Worm (Caenorhabditis elegans) whole organism, L4 larva: ENCODE data around the gene ZK355.2.

Experiments used
- D1046.2 ChIP-seq: fragments of 200-800 bp; sonication (Bioruptor generic); IDR thresholded peaks from 2 replicates; pipeline ENCODE4 v1.3.6; 2022; ENCODE audit warnings: missing genetic modification characterization, missing compliant biosample characterization
- F26F4.8 ChIP-seq: fragments of 200-800 bp; sonication (Bioruptor generic); conservative IDR thresholded peaks from 2 replicates; pipeline ENCODE4 v1.3.6; 2022; ENCODE audit warnings: missing genetic modification characterization, missing compliant biosample characterization
- F37D6.2 ChIP-seq: sonication (generic microtip); optimal IDR thresholded peaks from 2 replicates; lab custom pipeline; 2016; ENCODE audit warnings: mild to moderate bottlenecking, missing genetic modification characterization, missing compliant biosample characterization
- R02D3.7 ChIP-seq: fragments of 150-350 bp; sonication (generic microtip); optimal IDR thresholded peaks from 3 replicates; lab custom pipeline; 2014; ENCODE audit warnings: missing biosample characterization, missing genetic modification characterization
- Y105C5A.15 ChIP-seq: fragments of 200-800 bp; sonication (Bioruptor generic); IDR thresholded peaks from 2 replicates; pipeline ENCODE4 v1.3.6; 2022; ENCODE audit warnings: missing genetic modification characterization, missing compliant biosample characterization
- Y48G9A.11 ChIP-seq: fragments of 200-800 bp; sonication (Bioruptor generic); IDR thresholded peaks from 2 replicates; pipeline ENCODE4 v1.3.6; 2022; ENCODE audit warnings: missing genetic modification reagents, missing genetic modification characterization, missing compliant biosample characterization
- Y5F2A.4 ChIP-seq: fragments of 200-800 bp; sonication (Bioruptor generic); optimal IDR thresholded peaks from 2 replicates; lab custom pipeline; 2018; ENCODE audit warnings: mild to moderate bottlenecking, missing genetic modification characterization, missing compliant biosample characterization
- Y75B8A.6 ChIP-seq: fragments of 200-800 bp; sonication (Bioruptor generic); IDR thresholded peaks from 2 replicates; pipeline ENCODE4 v1.3.6; 2022; ENCODE audit warnings: missing genetic modification reagents, missing genetic modification characterization, missing compliant biosample characterization
- ZK337.2 ChIP-seq: fragments of 200-800 bp; sonication (Bioruptor generic); IDR thresholded peaks from 2 replicates; pipeline ENCODE4 v1.3.6; 2022; ENCODE audit warnings: missing genetic modification reagents, missing genetic modification characterization, missing compliant biosample characterization
- ZK546.5 ChIP-seq, 2 experiments: sonication (generic microtip); optimal IDR thresholded peaks; 2 replicates each; lab custom pipeline; 2017; ENCODE audit warnings: missing biosample characterization in 2 of 2, missing genetic modification characterization in 2 of 2
- aha-1 ChIP-seq: fragments of 150-350 bp; peaks from one replicate; lab custom pipeline; 2014; ENCODE audit warnings: missing biosample characterization, missing genetic modification characterization
- aly-2 ChIP-seq: sonication (generic microtip); optimal IDR thresholded peaks from 2 replicates; lab custom pipeline; 2018; ENCODE audit warnings: missing biosample characterization, missing genetic modification characterization
- ama-1 ChIP-seq: fragments of 150-350 bp; optimal IDR thresholded peaks from 2 replicates; lab custom pipeline; 2014; ENCODE audit warnings: inconsistent platforms, mixed read lengths
- ceh-20 ChIP-seq: fragments of 200-800 bp; sonication (Bioruptor generic); IDR thresholded peaks from 2 replicates; pipeline ENCODE4 v1.3.6; 2022; ENCODE audit warnings: missing genetic modification reagents, missing genetic modification characterization, missing compliant biosample characterization
- ceh-28 ChIP-seq: fragments of 150-350 bp; optimal IDR thresholded peaks from 2 replicates; lab custom pipeline; 2014; ENCODE audit warnings: missing biosample characterization, missing genetic modification reagents, missing genetic modification characterization
- ceh-82 ChIP-seq: sonication (generic microtip); optimal IDR thresholded peaks from 2 replicates; lab custom pipeline; 2017; ENCODE audit warnings: missing biosample characterization, missing genetic modification characterization
- daf-12 ChIP-seq: fragments of 150-350 bp; optimal IDR thresholded peaks from 2 replicates; lab custom pipeline; 2014; ENCODE audit warnings: missing biosample characterization, missing genetic modification reagents, missing genetic modification characterization
- daf-8 ChIP-seq: fragments of 200-800 bp; sonication (Bioruptor generic); IDR thresholded peaks from 2 replicates; pipeline ENCODE4 v1.3.6; 2022; ENCODE audit warnings: missing genetic modification characterization, missing compliant biosample characterization
- dmd-6 ChIP-seq: fragments of 200-800 bp; sonication (Bioruptor generic); IDR thresholded peaks from 2 replicates; pipeline ENCODE4 v1.3.6; 2022; ENCODE audit warnings: missing genetic modification reagents, missing genetic modification characterization, missing compliant biosample characterization
- dmd-9 ChIP-seq: fragments of 200-800 bp; sonication (Bioruptor generic); IDR thresholded peaks from 2 replicates; pipeline ENCODE4 v1.3.6; 2022; ENCODE audit warnings: missing genetic modification reagents, missing genetic modification characterization, missing compliant biosample characterization
- dpl-1 ChIP-seq: fragments of 150-350 bp; optimal IDR thresholded peaks from 2 replicates; lab custom pipeline; 2014; ENCODE audit warnings: missing biosample characterization, missing genetic modification reagents, missing genetic modification characterization
- duxl-1 ChIP-seq: sonication (generic microtip); optimal IDR thresholded peaks from 2 replicates; lab custom pipeline; 2016; ENCODE audit warnings: mild to moderate bottlenecking, missing genetic modification characterization, moderate library complexity, missing compliant biosample characterization; ENCODE audit not compliant: poor library complexity
- fkh-10 ChIP-seq: fragments of 150-350 bp; optimal IDR thresholded peaks from 2 replicates; lab custom pipeline; 2014; ENCODE audit warnings: missing biosample characterization, missing genetic modification reagents, missing genetic modification characterization
- hif-1 ChIP-seq, 2 experiments: sonication (generic microtip); optimal IDR thresholded peaks; 2 replicates each; lab custom pipeline; 2016 to 2017; ENCODE audit warnings: missing compliant biosample characterization in 2 of 2, missing genetic modification characterization in 2 of 2, missing genetic modification reagents in 2 of 2, missing genotype in 2 of 2, mild to moderate bottlenecking in 1 of 2
- hmg-1.1 ChIP-seq: fragments of 200-800 bp; sonication (Bioruptor generic); IDR thresholded peaks from 2 replicates; pipeline ENCODE4 v1.3.6; 2022; ENCODE audit warnings: missing genetic modification reagents, missing genetic modification characterization, missing compliant biosample characterization
- lim-7 ChIP-seq: fragments of 200-800 bp; sonication (Bioruptor generic); IDR thresholded peaks from 2 replicates; pipeline ENCODE4 v1.3.6; 2022; ENCODE audit warnings: missing genetic modification characterization, missing compliant biosample characterization
- lin-1 ChIP-seq: fragments of 200-800 bp; sonication (Bioruptor generic); IDR thresholded peaks from 2 replicates; pipeline ENCODE4 v1.3.6; 2022; ENCODE audit warnings: missing genetic modification reagents, missing genetic modification characterization, missing compliant biosample characterization
- lin-15B ChIP-seq: fragments of 150-350 bp; sonication (generic microtip); optimal IDR thresholded peaks from 3 replicates; lab custom pipeline; 2014; ENCODE audit warnings: missing biosample characterization, missing genetic modification characterization
- lsy-2 ChIP-seq, 2 experiments: fragments of 150-350 bp in 1 of 2; sonication (generic microtip) in 1 of 2; optimal IDR thresholded peaks; 2 replicates each; lab custom pipeline; 2014 to 2017; ENCODE audit warnings: missing biosample characterization in 2 of 2, missing genetic modification characterization in 2 of 2
- mdt-29 ChIP-seq: fragments of 200-800 bp; sonication (Bioruptor generic); IDR thresholded peaks from 2 replicates; pipeline ENCODE4 v1.3.6; 2022; ENCODE audit warnings: missing genetic modification reagents, missing genetic modification characterization, missing compliant biosample characterization
- mes-2 ChIP-seq: sonication (generic microtip); optimal IDR thresholded peaks from 2 replicates; lab custom pipeline; 2016; ENCODE audit warnings: missing genotype, mild to moderate bottlenecking, missing genetic modification characterization, missing compliant biosample characterization; ENCODE audit not compliant: poor library complexity, severe bottlenecking
- nhr-10 ChIP-seq: fragments of 150-350 bp; optimal IDR thresholded peaks from 2 replicates; lab custom pipeline; 2014; ENCODE audit warnings: missing biosample characterization, missing genetic modification characterization
- nhr-102 ChIP-seq: sonication (generic microtip); optimal IDR thresholded peaks from 2 replicates; lab custom pipeline; 2016; ENCODE audit warnings: mild to moderate bottlenecking, missing genetic modification characterization, moderate library complexity, missing compliant biosample characterization
- nhr-111 ChIP-seq: fragments of 200-800 bp; sonication (Bioruptor generic); optimal IDR thresholded peaks from 2 replicates; lab custom pipeline; 2018; ENCODE audit warnings: mild to moderate bottlenecking, missing genetic modification characterization, missing compliant biosample characterization
- nhr-41 ChIP-seq: fragments of 200-800 bp; sonication (Bioruptor generic); IDR thresholded peaks from 2 replicates; pipeline ENCODE4 v1.3.6; 2022; ENCODE audit warnings: missing genetic modification reagents, missing genetic modification characterization, missing compliant biosample characterization
- pha-4 ChIP-seq, 2 experiments: fragments of 150-350 bp in 1 of 2; fragments of 200-800 bp in 1 of 2; sonication (Bioruptor generic) in 1 of 2; IDR thresholded peaks in 1 of 2; optimal IDR thresholded peaks in 1 of 2; 2 replicates each; pipeline versions ENCODE4 v1.3.6 to Lab custom; 2014 to 2022; ENCODE audit warnings: missing genetic modification characterization in 2 of 2, missing genetic modification reagents in 2 of 2, missing biosample characterization in 1 of 2, missing compliant biosample characterization in 1 of 2
- set-16 ChIP-seq: fragments of 200-800 bp; sonication (Bioruptor generic); IDR thresholded peaks from 2 replicates; pipeline ENCODE4 v1.3.6; 2022; ENCODE audit warnings: missing genetic modification reagents, missing genetic modification characterization, missing compliant biosample characterization
- tra-1 ChIP-seq: fragments of 200-800 bp; sonication (Bioruptor generic); IDR thresholded peaks from 2 replicates; pipeline ENCODE4 v1.3.6; 2022; ENCODE audit warnings: missing genetic modification reagents, missing genetic modification characterization, missing compliant biosample characterization
- unc-39 ChIP-seq: sonication (generic microtip); optimal IDR thresholded peaks from 2 replicates; lab custom pipeline; 2017; ENCODE audit warnings: missing biosample characterization, missing genetic modification characterization
- vab-7 ChIP-seq: fragments of 200-800 bp; sonication (Bioruptor generic); IDR thresholded peaks from 2 replicates; pipeline ENCODE4 v1.3.6; 2022; ENCODE audit warnings: missing genetic modification reagents, missing genetic modification characterization, missing compliant biosample characterization
- zag-1 ChIP-seq: fragments of 150-350 bp; optimal IDR thresholded peaks from 2 replicates; lab custom pipeline; 2014; ENCODE audit warnings: missing biosample characterization, missing genetic modification characterization
- zfp-3 ChIP-seq: fragments of 200-800 bp; sonication (Bioruptor generic); conservative IDR thresholded peaks from 2 replicates; pipeline ENCODE4 v1.3.6; 2022; ENCODE audit warnings: missing genetic modification reagents, missing genetic modification characterization, missing compliant biosample characterization
- zip-2 ChIP-seq: fragments of 150-350 bp; optimal IDR thresholded peaks from 2 replicates; lab custom pipeline; 2014; ENCODE audit warnings: missing biosample characterization, missing genetic modification characterization

The ZK355.2 gene

ce11 chrII:2900248-2900647 lies 23.5 kb upstream of the ZK355.2 start, which contains the start of gene ubc-26:
Gene ubc-26, minus strand, starts transcription at chrII:2900348.
- TF ChIP-seq zfp-3 (GFP tag; lab: Robert Waterston, UW) (no peak), daf-12 (tag; lab: Kevin White, UChicago) (no peak)
- TF ChIP-seq, all 104 proteins: peak for 0

- no peak for TF ChIP-seq hmg-1.1 (GFP tag; lab: Robert Waterston, UW)
- TF ChIP-seq Y105C5A.15 = no peak
- peak; percentile 92 for TF ChIP-seq ceh-28 (tag; lab: Kevin White, UChicago)
- TF ChIP-seq dmd-9 = no peak
- no peak for TF ChIP-seq unc-39 (tag; lab: Kevin White, UChicago)
- no peak for TF ChIP-seq ZK337.2 (GFP tag; lab: Robert Waterston, UW)
- TF ChIP-seq, all 104 proteins: peak for 1
Measured at ce11 chrII:2901158-2901557, 22.6 kb upstream of the ZK355.2 start.

- TF ChIP-seq mdt-29 (no peak), fkh-10 (GFP tag; lab: Kevin White, UChicago) (no peak), nhr-41 (GFP tag; lab: Robert Waterston, UW) (no peak), set-16 (peak; percentile 96), nhr-102 (tag; lab: Kevin White, UChicago) (no peak), aha-1 (tag; lab: Kevin White, UChicago) (peak; percentile 63), dpl-1 (GFP tag; lab: Kevin White, UChicago) (no peak), daf-8 (no peak), zip-2 (tag; lab: Kevin White, UChicago) (no peak), mes-2 (tag; lab: Kevin White, UChicago) (no peak), lin-15B (tag; lab: Kevin White, UChicago) (no peak), F37D6.2 (tag; lab: Kevin White, UChicago) (no peak), ceh-20 (GFP tag; lab: Robert Waterston, UW) (no peak), aly-2 (tag; lab: Kevin White, UChicago) (no peak), tra-1 (GFP tag; lab: Robert Waterston, UW) (no peak), ceh-82 (tag; lab: Kevin White, UChicago) (no peak), R02D3.7 (tag; lab: Kevin White, UChicago) (no peak), pha-4 (GFP tag; IDR thresholded peaks at IDR 0.05; lab: Robert Waterston, UW) (peak; percentile 64; the same call in 1 of the 2 replicates), pha-4 (tag; optimal IDR thresholded peaks at IDR 0.05; lab: Kevin White, UChicago) (no peak), hif-1 (tag; optimal IDR thresholded peaks at IDR 0.05; lab: Kevin White, UChicago) (no peak)
- TF ChIP-seq, all 104 proteins: peak for 3
Measured at ce11 chrII:2903748-2904147, 20.0 kb upstream of the ZK355.2 start.

ce11 chrII:2913505-2913904 lies 10.2 kb upstream of the ZK355.2 start, which contains the start of gene ubc-15:
Gene ubc-15, minus strand, starts transcription at chrII:2913605.
- no peak for TF ChIP-seq lin-1 (GFP tag; lab: Robert Waterston, UW)
- no peak for TF ChIP-seq unc-39 (tag; lab: Kevin White, UChicago)
- no peak for TF ChIP-seq D1046.2
- no peak for TF ChIP-seq nhr-111 (GFP tag; lab: Kevin White, UChicago)
- TF ChIP-seq ceh-28 (tag; lab: Kevin White, UChicago) = no peak
- no peak for TF ChIP-seq nhr-10 (tag; lab: Kevin White, UChicago)
- TF ChIP-seq ama-1 (lab: Kevin White, UChicago) = no peak
- no peak for TF ChIP-seq duxl-1 (tag; lab: Kevin White, UChicago)
- no peak for TF ChIP-seq lsy-2 (tag; optimal IDR thresholded peaks at IDR 0.05; lab: Kevin White, UChicago)
- no peak for TF ChIP-seq ZK546.5 (tag; optimal IDR thresholded peaks at IDR 0.05; lab: Kevin White, UChicago)
- no peak for TF ChIP-seq lim-7
- no peak for TF ChIP-seq dmd-6 (GFP tag; lab: Robert Waterston, UW)
- no peak for TF ChIP-seq Y48G9A.11 (GFP tag; lab: Robert Waterston, UW)
- TF ChIP-seq fkh-10 (GFP tag; lab: Kevin White, UChicago) = no peak
- TF ChIP-seq zag-1 = no peak
- TF ChIP-seq F26F4.8 (GFP tag; lab: Robert Waterston, UW) = no peak
- no peak for TF ChIP-seq vab-7 (GFP tag; lab: Robert Waterston, UW)
- no peak for TF ChIP-seq Y5F2A.4 (GFP tag; lab: Kevin White, UChicago)
- TF ChIP-seq Y75B8A.6 (GFP tag; lab: Robert Waterston, UW) = no peak
- no peak for TF ChIP-seq zip-2 (tag; lab: Kevin White, UChicago)
